Worm (Caenorhabditis elegans) whole organism, mixed stage, embryonic: Measurements from ENCODE around the gene gly-1.

ENCODE experiments used
- ces-1 ChIP-seq: fragments of 150-350 bp; optimal IDR thresholded peaks from 2 replicates; lab custom pipeline; 2014; ENCODE audit warnings: missing biosample characterization, missing genetic modification reagents, missing genetic modification characterization
- elt-3 ChIP-seq: fragments of 150-350 bp; optimal IDR thresholded peaks from 2 replicates; lab custom pipeline; 2014; ENCODE audit warnings: missing biosample characterization, missing genetic modification characterization
- flh-1 ChIP-seq: fragments of 200-800 bp; sonication (Bioruptor generic); optimal IDR thresholded peaks from 2 replicates; lab custom pipeline; 2018; ENCODE audit warnings: mild to moderate bottlenecking, missing genetic modification characterization, moderate library complexity, missing compliant biosample characterization
- lin-13 ChIP-seq: fragments of 150-350 bp; optimal IDR thresholded peaks from 2 replicates; lab custom pipeline; 2014; ENCODE audit warnings: missing biosample characterization, missing genetic modification characterization
- nhr-237 ChIP-seq: fragments of 150-350 bp; optimal IDR thresholded peaks from 2 replicates; lab custom pipeline; 2014; ENCODE audit warnings: missing biosample characterization, missing genetic modification characterization
- nhr-28 ChIP-seq: fragments of 150-350 bp; optimal IDR thresholded peaks from 2 replicates; lab custom pipeline; 2014; ENCODE audit warnings: missing biosample characterization, missing genetic modification characterization
- pha-4 ChIP-seq: fragments of 150-350 bp; optimal IDR thresholded peaks from 2 replicates; lab custom pipeline; 2018; ENCODE audit warnings: missing biosample characterization, missing genetic modification reagents, missing genetic modification characterization
- snpc-4 ChIP-seq: fragments of 150-350 bp; optimal IDR thresholded peaks from 2 replicates; lab custom pipeline; 2014; ENCODE audit warnings: missing biosample characterization, missing genetic modification characterization
- sptf-1 ChIP-seq: sonication (generic microtip); optimal IDR thresholded peaks from 2 replicates; lab custom pipeline; 2017; ENCODE audit warnings: mild to moderate bottlenecking, missing genetic modification characterization, moderate library complexity, missing compliant biosample characterization
- zip-8 ChIP-seq: fragments of 150-350 bp; optimal IDR thresholded peaks from 2 replicates; lab custom pipeline; 2014; ENCODE audit warnings: missing biosample characterization, missing genetic modification characterization

- no peak for TF ChIP-seq pha-4
- no peak for TF ChIP-seq lin-13 (tag; lab: Kevin White, UChicago)
- TF ChIP-seq nhr-28 (tag; lab: Kevin White, UChicago), result no peak
- TF ChIP-seq snpc-4 (tag; lab: Kevin White, UChicago), result no peak
- no peak for TF ChIP-seq zip-8 (tag; lab: Kevin White, UChicago)
- no peak for TF ChIP-seq sptf-1 (tag; lab: Kevin White, UChicago)
- no peak for TF ChIP-seq nhr-237 (tag; lab: Kevin White, UChicago)
- no peak for TF ChIP-seq flh-1 (GFP tag; lab: Kevin White, UChicago)
- TF ChIP-seq ces-1 (GFP tag; lab: Kevin White, UChicago), result no peak
- TF ChIP-seq elt-3 (tag; lab: Kevin White, UChicago), result no peak
These were observed 45.3 kb upstream of the gly-1 start, which contains the start of the genes tceb-3 and gskl-1 for ce11 chrII:10947317-10947716.
